Worm (Caenorhabditis elegans) whole organism, L4 larva: ENCODE data around the gene eea-1.

Experiments
- D1046.2 ChIP-seq: fragments of 200-800 bp; sonication (Bioruptor generic); IDR thresholded peaks from 2 replicates; pipeline ENCODE4 v1.3.6; 2022; ENCODE audit warnings: missing genetic modification characterization, missing compliant biosample characterization
- F26F4.8 ChIP-seq: fragments of 200-800 bp; sonication (Bioruptor generic); conservative IDR thresholded peaks from 2 replicates; pipeline ENCODE4 v1.3.6; 2022; ENCODE audit warnings: missing genetic modification characterization, missing compliant biosample characterization
- F37D6.2 ChIP-seq: sonication (generic microtip); optimal IDR thresholded peaks from 2 replicates; lab custom pipeline; 2016; ENCODE audit warnings: mild to moderate bottlenecking, missing genetic modification characterization, missing compliant biosample characterization
- F49E8.2 ChIP-seq: sonication (generic microtip); optimal IDR thresholded peaks from 2 replicates; lab custom pipeline; 2016; ENCODE audit warnings: missing compliant biosample characterization, mild to moderate bottlenecking, missing genetic modification characterization, borderline replicate concordance
- T26A8.4 ChIP-seq: fragments of 200-800 bp; sonication (Bioruptor generic); IDR thresholded peaks from 2 replicates; pipeline ENCODE4 v1.3.6; 2022; ENCODE audit warnings: missing genetic modification characterization, missing compliant biosample characterization
- ZK546.5 ChIP-seq, 2 experiments: sonication (generic microtip); optimal IDR thresholded peaks; 2 replicates each; lab custom pipeline; 2017; ENCODE audit warnings: missing biosample characterization in 2 of 2, missing genetic modification characterization in 2 of 2
- attf-4 ChIP-seq: sonication (generic microtip); optimal IDR thresholded peaks from 3 replicates; lab custom pipeline; 2017; ENCODE audit warnings: missing biosample characterization, missing genetic modification characterization
- ceh-28 ChIP-seq: fragments of 150-350 bp; optimal IDR thresholded peaks from 2 replicates; lab custom pipeline; 2014; ENCODE audit warnings: missing biosample characterization, missing genetic modification reagents, missing genetic modification characterization
- cey-2 ChIP-seq: sonication (generic microtip); optimal IDR thresholded peaks from 3 replicates; lab custom pipeline; 2017; ENCODE audit warnings: missing genetic modification characterization, mild to moderate bottlenecking, missing compliant biosample characterization, antibody characterized with exemption, borderline replicate concordance; ENCODE audit not compliant: insufficient read depth
- daf-12 ChIP-seq: fragments of 150-350 bp; optimal IDR thresholded peaks from 2 replicates; lab custom pipeline; 2014; ENCODE audit warnings: missing biosample characterization, missing genetic modification reagents, missing genetic modification characterization
- daf-16 ChIP-seq, 3 experiments: sonication (generic microtip); optimal IDR thresholded peaks; 2 replicates each; lab custom pipeline; 2016 to 2017; ENCODE audit warnings: missing genetic modification characterization in 3 of 3, missing genetic modification reagents in 3 of 3, mild to moderate bottlenecking in 2 of 3, missing compliant biosample characterization in 2 of 3, missing biosample characterization in 1 of 3, moderate library complexity in 1 of 3
- dmd-6 ChIP-seq: fragments of 200-800 bp; sonication (Bioruptor generic); IDR thresholded peaks from 2 replicates; pipeline ENCODE4 v1.3.6; 2022; ENCODE audit warnings: missing genetic modification reagents, missing genetic modification characterization, missing compliant biosample characterization
- dpl-1 ChIP-seq: fragments of 150-350 bp; optimal IDR thresholded peaks from 2 replicates; lab custom pipeline; 2014; ENCODE audit warnings: missing biosample characterization, missing genetic modification reagents, missing genetic modification characterization
- fos-1 ChIP-seq: fragments of 150-350 bp; optimal IDR thresholded peaks from 2 replicates; lab custom pipeline; 2014; ENCODE audit warnings: missing biosample characterization, missing genetic modification characterization
- gei-8 ChIP-seq: fragments of 200-800 bp; sonication (Bioruptor generic); optimal IDR thresholded peaks from 2 replicates; lab custom pipeline; 2018; ENCODE audit warnings: mild to moderate bottlenecking, missing genetic modification characterization, missing compliant biosample characterization
- hif-1 ChIP-seq, 2 experiments: sonication (generic microtip); optimal IDR thresholded peaks; 2 replicates each; lab custom pipeline; 2016 to 2017; ENCODE audit warnings: missing compliant biosample characterization in 2 of 2, missing genetic modification characterization in 2 of 2, missing genetic modification reagents in 2 of 2, missing genotype in 2 of 2, mild to moderate bottlenecking in 1 of 2
- hmg-1.1 ChIP-seq: fragments of 200-800 bp; sonication (Bioruptor generic); IDR thresholded peaks from 2 replicates; pipeline ENCODE4 v1.3.6; 2022; ENCODE audit warnings: missing genetic modification reagents, missing genetic modification characterization, missing compliant biosample characterization
- jun-1 ChIP-seq: fragments of 150-350 bp; optimal IDR thresholded peaks from 2 replicates; lab custom pipeline; 2014; ENCODE audit warnings: missing biosample characterization, missing genetic modification reagents, missing genetic modification characterization
- lim-7 ChIP-seq: fragments of 200-800 bp; sonication (Bioruptor generic); IDR thresholded peaks from 2 replicates; pipeline ENCODE4 v1.3.6; 2022; ENCODE audit warnings: missing genetic modification characterization, missing compliant biosample characterization
- lin-29 ChIP-seq: fragments of 200-800 bp; sonication (Bioruptor generic); IDR thresholded peaks from 2 replicates; pipeline ENCODE4 v1.3.6; 2022; ENCODE audit warnings: missing genetic modification reagents, missing genetic modification characterization, missing compliant biosample characterization
- lsy-2 ChIP-seq, 2 experiments: fragments of 150-350 bp in 1 of 2; sonication (generic microtip) in 1 of 2; optimal IDR thresholded peaks; 2 replicates each; lab custom pipeline; 2014 to 2017; ENCODE audit warnings: missing biosample characterization in 2 of 2, missing genetic modification characterization in 2 of 2
- madf-5 ChIP-seq, 2 experiments: fragments of 200-800 bp; sonication (Bioruptor generic); IDR thresholded peaks; 2 replicates each; pipeline ENCODE4 v1.3.6; 2022; ENCODE audit warnings: missing compliant biosample characterization in 2 of 2, missing genetic modification characterization in 2 of 2
- mdl-1 ChIP-seq, 2 experiments: fragments of 150-350 bp in 1 of 2; sonication (generic microtip) in 1 of 2; optimal IDR thresholded peaks; 2 replicates each; lab custom pipeline; 2014 to 2017; ENCODE audit warnings: missing biosample characterization in 2 of 2, missing genetic modification characterization in 2 of 2
- nhr-102 ChIP-seq: sonication (generic microtip); optimal IDR thresholded peaks from 2 replicates; lab custom pipeline; 2016; ENCODE audit warnings: mild to moderate bottlenecking, missing genetic modification characterization, moderate library complexity, missing compliant biosample characterization
- nhr-11 ChIP-seq: fragments of 150-350 bp; optimal IDR thresholded peaks from 2 replicates; lab custom pipeline; 2014; ENCODE audit warnings: missing biosample characterization, missing genetic modification characterization
- nhr-111 ChIP-seq: fragments of 200-800 bp; sonication (Bioruptor generic); optimal IDR thresholded peaks from 2 replicates; lab custom pipeline; 2018; ENCODE audit warnings: mild to moderate bottlenecking, missing genetic modification characterization, missing compliant biosample characterization
- pqm-1 ChIP-seq: sonication (generic microtip); optimal IDR thresholded peaks from 2 replicates; lab custom pipeline; 2017; ENCODE audit warnings: missing biosample characterization, missing genetic modification characterization
- snpc-4 ChIP-seq: fragments of 150-350 bp; optimal IDR thresholded peaks from 2 replicates; lab custom pipeline; 2014; ENCODE audit warnings: missing biosample characterization, missing genetic modification characterization
- unc-130 ChIP-seq: sonication (generic microtip); optimal IDR thresholded peaks from 2 replicates; lab custom pipeline; 2016; ENCODE audit warnings: missing genetic modification reagents, missing genetic modification characterization, missing compliant biosample characterization
- unc-39 ChIP-seq: sonication (generic microtip); optimal IDR thresholded peaks from 2 replicates; lab custom pipeline; 2017; ENCODE audit warnings: missing biosample characterization, missing genetic modification characterization
- unc-62 ChIP-seq, 3 experiments: fragments of 150-350 bp in 1 of 3; sonication (generic microtip); optimal IDR thresholded peaks in 2 of 3; peaks in 1 of 3; 1 replicate in 1 of 3; 2 replicates in 2 of 3; lab custom pipeline; 2014 to 2017; ENCODE audit warnings: missing biosample characterization in 3 of 3, missing genetic modification characterization in 3 of 3, missing genetic modification reagents in 3 of 3, missing genotype in 1 of 3
- zag-1 ChIP-seq: fragments of 150-350 bp; optimal IDR thresholded peaks from 2 replicates; lab custom pipeline; 2014; ENCODE audit warnings: missing biosample characterization, missing genetic modification characterization
- zfp-3 ChIP-seq: fragments of 200-800 bp; sonication (Bioruptor generic); conservative IDR thresholded peaks from 2 replicates; pipeline ENCODE4 v1.3.6; 2022; ENCODE audit warnings: missing genetic modification reagents, missing genetic modification characterization, missing compliant biosample characterization
- zip-11 ChIP-seq: fragments of 200-800 bp; sonication (Bioruptor generic); IDR thresholded peaks from 2 replicates; pipeline ENCODE4 v1.3.6; 2022; ENCODE audit warnings: missing genetic modification characterization, missing compliant biosample characterization
- zip-2 ChIP-seq: fragments of 150-350 bp; optimal IDR thresholded peaks from 2 replicates; lab custom pipeline; 2014; ENCODE audit warnings: missing biosample characterization, missing genetic modification characterization
- ztf-7 ChIP-seq: fragments of 150-350 bp; optimal IDR thresholded peaks from 2 replicates; lab custom pipeline; 2014; ENCODE audit warnings: missing biosample characterization, missing genetic modification characterization

Gene eea-1

DNA sequence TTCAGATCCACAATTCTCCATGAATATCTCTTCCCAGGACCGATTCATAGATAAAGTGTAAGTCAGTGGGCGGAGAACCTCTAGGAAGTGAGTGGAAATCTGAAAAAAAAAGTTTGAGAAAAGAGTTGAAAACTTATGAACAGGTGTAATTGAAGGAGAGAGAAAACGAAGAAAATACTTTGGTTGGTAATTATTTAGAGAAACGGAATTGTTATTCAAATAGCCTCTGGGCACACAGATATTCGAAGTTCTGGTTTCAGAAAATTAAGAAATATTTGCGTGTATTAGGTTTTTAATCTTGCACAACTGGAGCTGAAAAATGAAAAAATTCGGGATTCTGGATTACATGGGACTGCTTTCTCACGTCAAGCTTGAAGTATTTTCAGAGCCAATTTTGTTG lies 17.4 kb downstream of the eea-1 start, which contains the start of gene T10G3.2:
Gene T10G3.2, minus strand, starts transcription at position 101 of the 400 bp plus-strand sequence.
- TF ChIP-seq T26A8.4 (GFP tag; lab: Robert Waterston, UW), result no peak
- no peak for TF ChIP-seq cey-2 (tag; lab: Kevin White, UChicago)
- TF ChIP-seq ztf-7 (tag; lab: Kevin White, UChicago), result no peak
- TF ChIP-seq zip-2, result no peak
- no peak for TF ChIP-seq gei-8 (GFP tag; lab: Kevin White, UChicago)
- TF ChIP-seq unc-130, result no peak
- no peak for TF ChIP-seq nhr-102
- no peak for TF ChIP-seq pqm-1 (tag; lab: Kevin White, UChicago)
- no peak for TF ChIP-seq unc-62 (GFP tag; optimal IDR thresholded peaks at IDR 0.05 in 1 of 2; lab: Kevin White, UChicago)
- no peak for TF ChIP-seq unc-62 (tag; optimal IDR thresholded peaks at IDR 0.05; lab: Kevin White, UChicago)
- no peak for TF ChIP-seq madf-5 (GFP tag; IDR thresholded peaks at IDR 0.05; lab: Robert Waterston, UW)
- no peak for TF ChIP-seq nhr-11 (tag; lab: Kevin White, UChicago)
- TF ChIP-seq jun-1 (tag; lab: Kevin White, UChicago), result no peak
- TF ChIP-seq dpl-1, result no peak
- TF ChIP-seq lsy-2 (tag; optimal IDR thresholded peaks at IDR 0.05; lab: Kevin White, UChicago), result no peak
- TF ChIP-seq F26F4.8 (GFP tag; lab: Robert Waterston, UW), result no peak
- TF ChIP-seq daf-12 (tag; lab: Kevin White, UChicago), result no peak

DNA sequence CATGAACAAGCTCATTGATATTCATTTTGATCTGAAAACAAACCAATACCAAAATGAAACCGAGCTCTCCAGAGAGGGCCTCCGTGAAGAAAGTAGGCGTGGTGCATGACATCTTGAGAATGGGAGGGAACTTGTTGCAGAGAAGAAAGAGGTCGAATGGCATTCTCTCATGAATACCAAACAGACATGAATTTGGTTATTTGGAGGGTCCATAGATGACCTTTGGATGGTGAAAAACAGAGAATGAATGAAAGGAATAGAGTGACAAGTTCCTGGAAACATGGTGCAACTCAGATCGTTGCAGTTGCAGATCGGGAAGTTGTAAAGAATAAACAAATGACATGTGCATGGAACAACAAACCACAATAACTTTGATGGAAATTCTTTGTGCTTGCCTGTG lies 20.8 kb downstream of the eea-1 start, which contains the start of gene T10G3.8:
Gene T10G3.8, minus strand, starts transcription at position 101 of the 400 bp plus-strand sequence.
- TF ChIP-seq hmg-1.1 (GFP tag; lab: Robert Waterston, UW), result no peak
- TF ChIP-seq fos-1 (tag; lab: Kevin White, UChicago), result no peak
- no peak for TF ChIP-seq F37D6.2
- no peak for TF ChIP-seq mdl-1 (tag; optimal IDR thresholded peaks at IDR 0.05; lab: Kevin White, UChicago)
- TF ChIP-seq D1046.2 (GFP tag; lab: Robert Waterston, UW), result no peak
- no peak for TF ChIP-seq ceh-28
- TF ChIP-seq snpc-4 (tag; lab: Kevin White, UChicago), result no peak
- no peak for TF ChIP-seq lin-29 (GFP tag; lab: Robert Waterston, UW)
- no peak for TF ChIP-seq hif-1 (tag; optimal IDR thresholded peaks at IDR 0.05; lab: Kevin White, UChicago)
- TF ChIP-seq zfp-3 (GFP tag; lab: Robert Waterston, UW), result no peak
- TF ChIP-seq ZK546.5 (tag; optimal IDR thresholded peaks at IDR 0.05; lab: Kevin White, UChicago), result no peak
- no peak for TF ChIP-seq nhr-111
- no peak for TF ChIP-seq zip-11 (GFP tag; lab: Robert Waterston, UW)
- no peak for TF ChIP-seq zag-1 (tag; lab: Kevin White, UChicago)
- TF ChIP-seq unc-39, result no peak

DNA sequence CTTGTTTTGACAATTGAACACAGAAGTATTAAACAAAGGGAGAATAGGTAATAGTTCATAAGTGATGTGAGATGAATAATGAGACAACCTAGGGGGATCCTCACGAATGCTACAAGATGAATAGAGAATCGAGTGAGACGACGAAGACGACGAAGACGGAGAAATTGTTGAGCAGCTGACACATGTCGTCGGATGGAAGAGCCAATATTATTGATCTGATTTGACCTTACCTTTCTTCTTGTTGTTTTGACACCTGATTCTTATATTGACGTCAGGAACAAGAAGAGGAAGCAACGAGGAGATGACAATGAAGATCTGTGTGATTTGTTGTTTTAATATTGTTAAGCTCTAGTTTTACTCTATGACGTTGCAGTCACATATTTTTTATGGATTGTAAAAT lies 23.7 kb downstream of the eea-1 start, which contains the start of gene T10G3.1:
Gene T10G3.1, minus strand, starts transcription at position 213 of the 400 bp plus-strand sequence.
- TF ChIP-seq attf-4 (tag; lab: Kevin White, UChicago), result no peak
- peak in 1 of 2 experiments; percentile 94 for TF ChIP-seq daf-16 (GFP tag; optimal IDR thresholded peaks at IDR 0.05; lab: Kevin White, UChicago)
- TF ChIP-seq daf-16 (tag; optimal IDR thresholded peaks at IDR 0.05; lab: Kevin White, UChicago), result no peak
- TF ChIP-seq snpc-4 (tag; lab: Kevin White, UChicago), result no peak
- peak; percentile 49 for TF ChIP-seq nhr-11 (tag; lab: Kevin White, UChicago)
- TF ChIP-seq ztf-7 (tag; lab: Kevin White, UChicago), result no peak
- no peak for TF ChIP-seq F49E8.2 (tag; lab: Kevin White, UChicago)
- no peak for TF ChIP-seq dmd-6
- TF ChIP-seq lim-7 (GFP tag; lab: Robert Waterston, UW), result no peak
- TF ChIP-seq lsy-2 (tag; optimal IDR thresholded peaks at IDR 0.05; lab: Kevin White, UChicago), result no peak
- no peak for TF ChIP-seq fos-1 (tag; lab: Kevin White, UChicago)
- no peak for TF ChIP-seq madf-5 (GFP tag; IDR thresholded peaks at IDR 0.05; lab: Robert Waterston, UW)
- no peak for TF ChIP-seq unc-130
